Fruit fly (Drosophila melanogaster) whole organism, prepupa: ENCODE data around the gene ebd1.

Experiments
- CG10669 ChIP-seq: fragments of 200-800 bp; sonication (Bioruptor generic); optimal IDR thresholded peaks from 3 replicates; lab custom pipeline; 2018; ENCODE audit warnings: missing biosample characterization, mild to moderate bottlenecking, missing genetic modification characterization, moderate library complexity
- CG11294 ChIP-seq: fragments of 200-800 bp; sonication (Bioruptor generic); IDR thresholded peaks from 2 replicates; pipeline ENCODE4 v1.3.6; 2022; ENCODE audit warnings: missing biosample characterization, missing genetic modification characterization
- CG1621 ChIP-seq: fragments of 200-800 bp; sonication (Bioruptor generic); optimal IDR thresholded peaks from 3 replicates; lab custom pipeline; 2018; ENCODE audit warnings: missing biosample characterization, mild to moderate bottlenecking, missing genetic modification characterization
- CG3032 ChIP-seq: fragments of 200-800 bp; optimal IDR thresholded peaks from 2 replicates; lab custom pipeline; 2019; ENCODE audit warnings: missing biosample characterization, mild to moderate bottlenecking, missing genetic modification characterization, moderate library complexity
- CG34406 ChIP-seq: fragments of 200-800 bp; sonication (Bioruptor generic); optimal IDR thresholded peaks from 3 replicates; lab custom pipeline; 2016; ENCODE audit warnings: missing biosample characterization, missing genetic modification characterization
- CG4318 ChIP-seq: fragments of 200-800 bp; sonication (Bioruptor generic); optimal IDR thresholded peaks from 3 replicates; lab custom pipeline; 2017; ENCODE audit warnings: missing biosample characterization, mild to moderate bottlenecking, missing genetic modification characterization
- CG6792 ChIP-seq: fragments of 200-800 bp; sonication (Bioruptor generic); optimal IDR thresholded peaks from 3 replicates; lab custom pipeline; 2016; ENCODE audit warnings: missing biosample characterization, missing genetic modification characterization
- CG6808 ChIP-seq: fragments of 200-800 bp; sonication (Bioruptor generic); optimal IDR thresholded peaks from 3 replicates; lab custom pipeline; 2017; ENCODE audit warnings: missing biosample characterization, missing genetic modification characterization, mild to moderate bottlenecking, moderate library complexity, missing genetic modification reagents
- CG7368 ChIP-seq: fragments of 200-800 bp; sonication (Bioruptor generic); optimal IDR thresholded peaks from 3 replicates; lab custom pipeline; 2016; ENCODE audit warnings: missing biosample characterization, missing genetic modification characterization
- CG8632 ChIP-seq: fragments of 200-800 bp; sonication (Bioruptor generic); optimal IDR thresholded peaks from 3 replicates; lab custom pipeline; 2016; ENCODE audit warnings: missing biosample characterization, missing genetic modification characterization
- CG9139 ChIP-seq: fragments of 200-800 bp; sonication (Bioruptor generic); optimal IDR thresholded peaks from 3 replicates; lab custom pipeline; 2017; ENCODE audit warnings: missing biosample characterization, mild to moderate bottlenecking, missing genetic modification characterization
- Eip75B ChIP-seq: fragments of 200-800 bp; sonication (Bioruptor generic); optimal IDR thresholded peaks from 3 replicates; lab custom pipeline; 2016; ENCODE audit warnings: missing biosample characterization, missing genetic modification characterization
- Gug ChIP-seq: fragments of 200-800 bp; sonication (Bioruptor generic); IDR thresholded peaks from 2 replicates; pipeline ENCODE4 v1.3.6; 2022; ENCODE audit warnings: missing biosample characterization, missing genetic modification characterization
- Hr4 ChIP-seq: fragments of 200-800 bp; sonication (Bioruptor generic); optimal IDR thresholded peaks from 3 replicates; lab custom pipeline; 2016; ENCODE audit warnings: missing biosample characterization, missing genetic modification characterization
- Met ChIP-seq: fragments of 200-800 bp; sonication (Bioruptor generic); optimal IDR thresholded peaks from 3 replicates; lab custom pipeline; 2016; ENCODE audit warnings: missing biosample characterization, missing genetic modification characterization
- OdsH ChIP-seq: fragments of 200-800 bp; sonication (Bioruptor generic); optimal IDR thresholded peaks from 3 replicates; lab custom pipeline; 2016; ENCODE audit warnings: missing biosample characterization, missing genetic modification characterization
- Sox102F ChIP-seq: fragments of 200-800 bp; sonication (Bioruptor generic); optimal IDR thresholded peaks from 2 replicates; lab custom pipeline; 2016; ENCODE audit warnings: missing biosample characterization, mild to moderate bottlenecking, missing genetic modification characterization
- acj6 ChIP-seq: fragments of 200-800 bp; sonication (Bioruptor generic); optimal IDR thresholded peaks from 3 replicates; lab custom pipeline; 2016; ENCODE audit warnings: missing biosample characterization, missing genetic modification characterization
- fkh ChIP-seq: fragments of 200-800 bp; sonication (Bioruptor generic); optimal IDR thresholded peaks from 3 replicates; lab custom pipeline; 2017; ENCODE audit warnings: missing biosample characterization, mild to moderate bottlenecking, missing genetic modification characterization, moderate library complexity
- lz ChIP-seq: fragments of 200-800 bp; sonication (Bioruptor generic); optimal IDR thresholded peaks from 3 replicates; lab custom pipeline; 2016; ENCODE audit warnings: missing biosample characterization, missing genetic modification characterization
- net ChIP-seq: fragments of 200-800 bp; sonication (Bioruptor generic); optimal IDR thresholded peaks from 3 replicates; lab custom pipeline; 2016; ENCODE audit warnings: missing biosample characterization, missing genetic modification characterization
- spab ChIP-seq: fragments of 200-800 bp; sonication (Bioruptor generic); optimal IDR thresholded peaks from 2 replicates; lab custom pipeline; 2017; ENCODE audit warnings: missing biosample characterization, mild to moderate bottlenecking, missing genetic modification characterization, missing genetic modification reagents
- svp ChIP-seq: fragments of 200-800 bp; sonication (Bioruptor generic); peaks from one replicate; lab custom pipeline; 2016; ENCODE audit warnings: missing biosample characterization, missing genetic modification characterization
- topi ChIP-seq: fragments of 200-800 bp; sonication (Bioruptor generic); optimal IDR thresholded peaks from 3 replicates; lab custom pipeline; 2016; ENCODE audit warnings: missing biosample characterization, missing genetic modification characterization

The ebd1 gene

dm6 chr3L:633272-634254 lies 51.8 kb downstream of the ebd1 start (continued):
- TF ChIP-seq net (GFP tag; lab: Kevin White, UChicago) (peak; percentile 69), CG9139 (peak; percentile 40), CG34406 (GFP tag; lab: Kevin White, UChicago) (peak; percentile 44), Sox102F (peak; percentile 57), Eip75B (GFP tag; lab: Kevin White, UChicago) (peak; percentile 67), acj6 (GFP tag; lab: Kevin White, UChicago) (peak; percentile 74), Gug (GFP tag; lab: Robert Waterston, UW) (peak; percentile 85), CG4318 (GFP tag; lab: Kevin White, UChicago) (peak; percentile 91), CG7368 (GFP tag; lab: Kevin White, UChicago) (peak; percentile 67), CG8632 (peak; percentile 38), Met (GFP tag; lab: Kevin White, UChicago) (peak; percentile 68), CG6808 (GFP tag; lab: Kevin White, UChicago) (peak; percentile 53), CG6792 (GFP tag; lab: Kevin White, UChicago) (peak; percentile 55), spab (peak; percentile 52), svp (GFP tag; lab: Kevin White, UChicago) (no peak), CG10669 (peak; percentile 66), CG11294 (GFP tag; lab: Robert Waterston, UW) (peak; percentile 77), fkh (GFP tag; lab: Kevin White, UChicago) (peak; percentile 48), lz (GFP tag; lab: Kevin White, UChicago) (peak; percentile 58), CG1621 (tag; lab: Kevin White, UChicago) (peak; percentile 58), OdsH (GFP tag; lab: Kevin White, UChicago) (peak; percentile 82), topi (GFP tag; lab: Kevin White, UChicago) (peak; percentile 55), CG3032 (peak; percentile 49), Hr4 (GFP tag; lab: Kevin White, UChicago) (peak; percentile 92)
